Worm (Caenorhabditis elegans): ENCODE data around the gene Y59A8B.12.
"Not testable (repeated sequence)": the region's sequence is repeated elsewhere in the genome, so short reads cannot be mapped to it uniquely, and the experiment has no call there.

Gene Y59A8B.12

DNA sequence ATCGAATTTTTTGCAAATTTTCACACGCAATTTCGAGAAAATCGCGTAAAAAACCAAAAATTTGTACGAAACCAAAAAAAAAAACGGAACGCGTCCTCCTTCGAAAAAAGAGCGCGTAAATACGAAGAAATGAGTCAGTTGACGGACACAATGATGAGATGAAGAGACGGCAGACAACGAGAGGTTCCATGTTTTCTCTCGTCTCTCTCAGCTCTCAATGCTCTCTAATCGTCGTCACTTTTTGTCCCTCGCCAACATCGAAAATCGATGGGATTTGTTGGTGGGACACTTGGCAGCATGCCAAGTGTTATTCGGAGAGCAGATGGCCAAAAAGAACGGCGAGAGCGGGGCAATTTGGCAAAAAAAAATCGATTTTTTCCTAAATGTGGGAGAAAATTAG lies 6.9 kb downstream of the Y59A8B.12 start:
- TF ChIP-seq unc-62 (GFP tag; optimal IDR thresholded peaks at IDR 0.05), result no peak

DNA sequence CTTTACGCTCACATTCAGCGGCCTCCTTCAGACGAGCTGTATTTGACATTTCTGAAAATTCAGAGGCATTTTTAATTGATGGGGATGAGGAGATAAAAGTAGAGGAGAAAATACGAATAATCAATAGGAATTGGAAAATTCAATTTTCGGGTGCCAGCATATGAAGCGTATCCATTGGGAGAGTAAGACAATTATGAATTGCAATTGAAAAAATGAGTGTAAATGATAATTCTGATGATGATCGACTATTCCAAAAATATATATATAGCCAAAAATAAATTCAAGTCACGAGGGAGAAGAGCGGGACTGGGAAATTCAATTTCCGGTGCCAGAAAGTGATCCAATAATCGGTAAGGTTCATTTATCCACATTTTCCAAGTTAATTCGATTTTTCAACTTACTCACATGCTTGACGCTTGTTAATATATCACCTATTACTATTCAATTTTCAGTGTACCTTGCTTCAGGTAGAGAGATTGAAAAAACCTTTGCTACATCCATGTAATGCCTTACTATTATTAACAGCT lies 19.7 kb downstream of the Y59A8B.12 start, which contains the start of gene Y59A8B.8:
Gene Y59A8B.8, minus strand, starts transcription at position 51 of the 527 bp plus-strand sequence.
- TF ChIP-seq unc-62 (GFP tag; optimal IDR thresholded peaks at IDR 0.05), result no peak

ce11 chrV:18055297-18056019 lies 30.6 kb downstream of the Y59A8B.12 start, which contains the start of the genes Y59A8B.25 and ebp-3:
TSS of gene Y59A8B.25 (minus strand) at chrV:18055397.
TSS of gene ebp-3 (plus strand) at chrV:18055969.
- TF ChIP-seq unc-62 (GFP tag; optimal IDR thresholded peaks at IDR 0.05), result not testable (repeated sequence)

DNA sequence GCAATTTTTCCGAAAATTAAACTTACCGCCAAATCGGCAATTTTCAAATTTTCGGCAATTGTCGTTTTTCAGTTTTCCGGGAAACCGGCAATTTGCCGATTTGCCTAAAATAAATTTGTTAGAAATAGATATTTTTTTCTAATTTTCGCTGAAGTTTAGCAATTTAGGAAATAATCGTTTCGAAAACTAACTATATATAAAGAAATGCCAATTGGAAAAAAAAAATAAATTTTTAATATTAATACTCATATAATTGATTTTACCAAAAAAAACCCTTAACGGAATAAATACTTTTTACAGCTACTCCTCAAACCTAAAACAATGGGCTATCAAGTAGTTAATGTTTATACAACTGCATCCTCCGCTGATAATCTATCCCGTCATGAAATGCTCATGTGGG lies 42.8 kb downstream of the Y59A8B.12 start, which contains the start of gene ebp-1:
Gene ebp-1, plus strand, starts transcription at position 301 of the 400 bp plus-strand sequence.
- no peak for TF ChIP-seq unc-62 (GFP tag; optimal IDR thresholded peaks at IDR 0.05)

Data from whole organism, dauer.